Fruit fly (Drosophila melanogaster) whole organism, embryonic: ENCODE data around the gene Bet3.

ENCODE experiments used
- Atf3 ChIP-seq: fragments of 200-800 bp; sonication (Bioruptor generic); optimal IDR thresholded peaks from 3 replicates; lab custom pipeline; 2016; ENCODE audit warnings: missing biosample characterization, missing genetic modification characterization
- Bteb2 ChIP-seq: fragments of 200-800 bp; sonication (Bioruptor generic); optimal IDR thresholded peaks from 2 replicates; lab custom pipeline; 2016; ENCODE audit warnings: missing biosample characterization, missing genetic modification characterization
- CG10147 ChIP-seq: fragments of 200-800 bp; sonication (Bioruptor generic); optimal IDR thresholded peaks from 2 replicates; lab custom pipeline; 2019; ENCODE audit warnings: missing biosample characterization, mild to moderate bottlenecking, missing genetic modification characterization, moderate library complexity
- CG13424 ChIP-seq: fragments of 200-800 bp; sonication (Bioruptor generic); optimal IDR thresholded peaks from 2 replicates; lab custom pipeline; 2019; ENCODE audit warnings: missing biosample characterization, mild to moderate bottlenecking, missing genetic modification characterization, moderate library complexity
- CG15479 ChIP-seq: fragments of 200-800 bp; sonication (Bioruptor generic); optimal IDR thresholded peaks from 3 replicates; lab custom pipeline; 2019; ENCODE audit warnings: missing biosample characterization, mild to moderate bottlenecking, missing genetic modification characterization, moderate library complexity
- CG16815 ChIP-seq: fragments of 200-800 bp; sonication (Bioruptor generic); optimal IDR thresholded peaks from 3 replicates; lab custom pipeline; 2017; ENCODE audit warnings: missing biosample characterization, mild to moderate bottlenecking, missing genetic modification characterization
- CG1792 ChIP-seq: fragments of 200-800 bp; sonication (Bioruptor generic); optimal IDR thresholded peaks from 2 replicates; lab custom pipeline; 2016; ENCODE audit warnings: missing biosample characterization, missing genetic modification characterization
- CG18011 ChIP-seq: fragments of 200-800 bp; sonication (Bioruptor generic); optimal IDR thresholded peaks from 2 replicates; lab custom pipeline; 2017; ENCODE audit warnings: missing biosample characterization, missing genetic modification characterization, mild to moderate bottlenecking, moderate library complexity, missing genotype
- CG2129 ChIP-seq: fragments of 200-800 bp; sonication (Bioruptor generic); IDR thresholded peaks from 2 replicates; pipeline ENCODE4 v1.3.6; 2022; ENCODE audit warnings: missing biosample characterization, missing genetic modification characterization; ENCODE audit not compliant: partially characterized antibody
- CG31388 ChIP-seq: fragments of 200-800 bp; sonication (Bioruptor generic); optimal IDR thresholded peaks from 2 replicates; lab custom pipeline; 2016; ENCODE audit warnings: missing biosample characterization, missing genetic modification characterization
- CG33213 ChIP-seq: fragments of 200-800 bp; sonication (Bioruptor generic); optimal IDR thresholded peaks from 3 replicates; lab custom pipeline; 2016; ENCODE audit warnings: missing biosample characterization, missing genetic modification characterization
- CG34224 ChIP-seq: fragments of 200-800 bp; sonication (Bioruptor generic); IDR thresholded peaks from 3 replicates; pipeline ENCODE4 v1.3.6; 2022; ENCODE audit warnings: missing biosample characterization, missing genetic modification characterization; ENCODE audit not compliant: partially characterized antibody
- CG43689 ChIP-seq: fragments of 200-800 bp; sonication (Bioruptor generic); IDR thresholded peaks from 2 replicates; pipeline ENCODE4 v1.3.6; 2022; ENCODE audit warnings: missing biosample characterization, missing genetic modification characterization
- CG4707 ChIP-seq: fragments of 200-800 bp; sonication (Bioruptor generic); optimal IDR thresholded peaks from 2 replicates; lab custom pipeline; 2018; ENCODE audit warnings: missing biosample characterization, mild to moderate bottlenecking, missing genetic modification characterization, moderate library complexity
- CG6765 ChIP-seq: fragments of 200-800 bp; sonication (Bioruptor generic); optimal IDR thresholded peaks from 3 replicates; lab custom pipeline; 2017; ENCODE audit warnings: missing biosample characterization, mild to moderate bottlenecking, missing genetic modification characterization
- CG7372 ChIP-seq: fragments of 200-800 bp; sonication (Bioruptor generic); IDR thresholded peaks from 2 replicates; pipeline ENCODE4 v1.3.6; 2022; ENCODE audit warnings: missing biosample characterization, missing genetic modification characterization
- CG9932 ChIP-seq: fragments of 200-800 bp; sonication (Bioruptor generic); IDR thresholded peaks from 2 replicates; pipeline ENCODE4 v1.3.6; 2022; ENCODE audit warnings: missing biosample characterization, missing genetic modification characterization
- Elba2 ChIP-seq: fragments of 200-800 bp; sonication (Bioruptor generic); optimal IDR thresholded peaks from 3 replicates; lab custom pipeline; 2016; ENCODE audit warnings: missing biosample characterization, missing genetic modification characterization
- GATAe ChIP-seq: fragments of 200-800 bp; sonication (Bioruptor generic); conservative IDR thresholded peaks from 2 replicates; pipeline ENCODE4 v1.3.6; 2022; ENCODE audit warnings: missing biosample characterization, missing genetic modification characterization
- HHEX ChIP-seq: fragments of 200-800 bp; sonication (Bioruptor generic); optimal IDR thresholded peaks from 3 replicates; lab custom pipeline; 2017; ENCODE audit warnings: missing biosample characterization, mild to moderate bottlenecking, missing genetic modification characterization, missing genetic modification reagents
- MTF-1 ChIP-seq: fragments of 200-800 bp; sonication (Bioruptor generic); optimal IDR thresholded peaks from 2 replicates; lab custom pipeline; 2018; ENCODE audit warnings: missing biosample characterization, mild to moderate bottlenecking, missing genetic modification characterization, borderline replicate concordance
- Pdp1 ChIP-seq, 2 experiments: fragments of 200-800 bp; sonication (Bioruptor generic); optimal IDR thresholded peaks; 3 replicates each; lab custom pipeline; 2016; ENCODE audit warnings: missing biosample characterization in 2 of 2, missing genetic modification characterization in 2 of 2, mild to moderate bottlenecking in 1 of 2, moderate library complexity in 1 of 2
- Side ChIP-seq: fragments of 200-800 bp; sonication (Bioruptor generic); optimal IDR thresholded peaks from 2 replicates; lab custom pipeline; 2016; ENCODE audit warnings: missing biosample characterization, missing genetic modification characterization
- Six4 ChIP-seq: fragments of 200-800 bp; sonication (Bioruptor generic); optimal IDR thresholded peaks from 2 replicates; lab custom pipeline; 2016; ENCODE audit warnings: missing biosample characterization, missing genetic modification characterization
- ap ChIP-seq: fragments of 200-800 bp; sonication (Bioruptor generic); IDR thresholded peaks from 2 replicates; pipeline ENCODE4 v1.3.6; 2022; ENCODE audit warnings: missing biosample characterization, missing genetic modification characterization
- bab2 ChIP-seq: fragments of 200-800 bp; sonication (Bioruptor generic); optimal IDR thresholded peaks from 2 replicates; lab custom pipeline; 2016; ENCODE audit warnings: missing biosample characterization, missing genetic modification characterization
- bsh ChIP-seq, 2 experiments: fragments of 200-800 bp; sonication (Bioruptor generic); optimal IDR thresholded peaks; 2 replicates each; lab custom pipeline; 2017 to 2018; ENCODE audit warnings: mild to moderate bottlenecking in 2 of 2, missing biosample characterization in 2 of 2, missing genetic modification characterization in 2 of 2, moderate library complexity in 1 of 2
- cg ChIP-seq: fragments of 200-800 bp; sonication (Bioruptor generic); optimal IDR thresholded peaks from 3 replicates; lab custom pipeline; 2019; ENCODE audit warnings: missing biosample characterization, mild to moderate bottlenecking, missing genetic modification characterization, moderate library complexity
- chinmo ChIP-seq: fragments of 200-800 bp; sonication (Bioruptor generic); IDR thresholded peaks from 4 replicates; pipeline ENCODE4 v1.3.6; 2022; ENCODE audit warnings: missing biosample characterization, missing genetic modification characterization; ENCODE audit not compliant: partially characterized antibody
- da ChIP-seq: fragments of 200-800 bp; sonication (Bioruptor generic); optimal IDR thresholded peaks from 2 replicates; lab custom pipeline; 2016; ENCODE audit warnings: missing biosample characterization, missing genetic modification characterization
- dati ChIP-seq: fragments of 200-800 bp; sonication (Bioruptor generic); IDR thresholded peaks from 2 replicates; pipeline ENCODE4 v1.3.6; 2022; ENCODE audit warnings: missing biosample characterization, missing genetic modification characterization
- exex ChIP-seq: fragments of 200-800 bp; sonication (Bioruptor generic); optimal IDR thresholded peaks from 4 replicates; lab custom pipeline; 2018; ENCODE audit warnings: missing biosample characterization, mild to moderate bottlenecking, missing genetic modification characterization, moderate library complexity
- fd64A ChIP-seq: fragments of 200-800 bp; sonication (Bioruptor generic); optimal IDR thresholded peaks from 3 replicates; lab custom pipeline; 2018; ENCODE audit warnings: missing biosample characterization, mild to moderate bottlenecking, missing genetic modification characterization
- grn ChIP-seq: fragments of 200-800 bp; sonication (Bioruptor generic); optimal IDR thresholded peaks from 3 replicates; lab custom pipeline; 2017; ENCODE audit warnings: missing biosample characterization, missing genetic modification characterization
- her ChIP-seq: fragments of 200-800 bp; sonication (Bioruptor generic); optimal IDR thresholded peaks from 2 replicates; lab custom pipeline; 2016; ENCODE audit warnings: missing biosample characterization, missing genetic modification characterization
- hth ChIP-seq: fragments of >200 bp; optimal IDR thresholded peaks from 2 replicates; lab custom pipeline; 2017; ENCODE audit warnings: inconsistent platforms
- lmd ChIP-seq: fragments of 200-800 bp; sonication (Bioruptor generic); IDR thresholded peaks from 2 replicates; pipeline ENCODE4 v1.3.6; 2022; ENCODE audit warnings: missing biosample characterization, missing genetic modification characterization
- mirr ChIP-seq: fragments of 200-800 bp; sonication (Bioruptor generic); optimal IDR thresholded peaks from 3 replicates; lab custom pipeline; 2018; ENCODE audit warnings: missing biosample characterization, mild to moderate bottlenecking, missing genetic modification characterization
- nerfin-1 ChIP-seq: fragments of 200-800 bp; sonication (Bioruptor generic); optimal IDR thresholded peaks from 3 replicates; lab custom pipeline; 2019; ENCODE audit warnings: missing biosample characterization, mild to moderate bottlenecking, missing genetic modification characterization, moderate library complexity
- oc ChIP-seq: fragments of 200-800 bp; sonication (Bioruptor generic); optimal IDR thresholded peaks from 2 replicates; lab custom pipeline; 2018; ENCODE audit warnings: missing biosample characterization, mild to moderate bottlenecking, missing genetic modification characterization, moderate library complexity
- pros ChIP-seq: fragments of 200-800 bp; sonication (Bioruptor generic); optimal IDR thresholded peaks from 3 replicates; lab custom pipeline; 2019; ENCODE audit warnings: missing biosample characterization, mild to moderate bottlenecking, missing genetic modification characterization, moderate library complexity
- repo ChIP-seq: fragments of 200-800 bp; sonication (Bioruptor generic); optimal IDR thresholded peaks from 2 replicates; lab custom pipeline; 2016; ENCODE audit warnings: missing biosample characterization, missing genetic modification characterization
- sd ChIP-seq: fragments of 200-800 bp; sonication (Bioruptor generic); optimal IDR thresholded peaks from 3 replicates; lab custom pipeline; 2018; ENCODE audit warnings: missing biosample characterization, mild to moderate bottlenecking, missing genetic modification characterization, moderate library complexity
- sob ChIP-seq: fragments of 200-800 bp; sonication (Bioruptor generic); IDR thresholded peaks from 2 replicates; pipeline ENCODE4 v1.3.6; 2022; ENCODE audit warnings: missing biosample characterization, missing genetic modification characterization
- sug ChIP-seq: fragments of 200-800 bp; optimal IDR thresholded peaks from 2 replicates; lab custom pipeline; 2019; ENCODE audit warnings: missing biosample characterization, mild to moderate bottlenecking, missing genetic modification characterization, moderate library complexity
- tx ChIP-seq: fragments of 200-800 bp; sonication (Bioruptor generic); optimal IDR thresholded peaks from 2 replicates; lab custom pipeline; 2016; ENCODE audit warnings: missing biosample characterization, missing genetic modification characterization
- vvl ChIP-seq: fragments of 200-800 bp; sonication (Bioruptor generic); IDR thresholded peaks from 2 replicates; pipeline ENCODE4 v1.3.6; 2022; ENCODE audit warnings: missing biosample characterization, missing genetic modification characterization
- zfh1 ChIP-seq: fragments of 200-800 bp; sonication (Bioruptor generic); IDR thresholded peaks from 3 replicates; pipeline ENCODE4 v1.3.6; 2022; ENCODE audit warnings: missing biosample characterization, missing genetic modification characterization

The Bet3 gene

dm6 chr3L:9447239-9447777 is 5.2 kb upstream of the Bet3 start (continued):
- TF ChIP-seq HHEX (GFP tag; lab: Kevin White, UChicago) (peak; percentile 21), dati (GFP tag; lab: Robert Waterston, UW) (no peak), chinmo (GFP tag; lab: Robert Waterston, UW) (peak; percentile 78; the same call in 2 of the 4 replicates), pros (GFP tag; lab: Kevin White, UChicago) (peak; percentile 59), lmd (GFP tag; lab: Robert Waterston, UW) (no peak), CG1792 (GFP tag; lab: Kevin White, UChicago) (no peak), tx (GFP tag; lab: Kevin White, UChicago) (no peak), vvl (GFP tag; lab: Robert Waterston, UW) (peak; percentile 55; the same call in 1 of the 2 replicates), GATAe (GFP tag; lab: Robert Waterston, UW) (peak; percentile 79; the same call in 1 of the 2 replicates), sd (tag; lab: Kevin White, UChicago) (peak; percentile 73), CG9932 (GFP tag; lab: Robert Waterston, UW) (0 out of 2 replicates have a peak, but pooled peaks have one; percentile 11), sug (peak; percentile 49), Side (GFP tag; lab: Kevin White, UChicago) (no peak), exex (tag; lab: Kevin White, UChicago) (peak; percentile 90), grn (GFP tag; lab: Kevin White, UChicago) (peak; percentile 86), Elba2 (GFP tag; lab: Kevin White, UChicago) (peak; percentile 99), cg (peak; percentile 90), mirr (peak; percentile 89)

- no peak for TF ChIP-seq CG43689 (GFP tag; lab: Robert Waterston, UW)
- no peak for TF ChIP-seq CG18011 (GFP tag; lab: Kevin White, UChicago)
- peak; percentile 15 for TF ChIP-seq CG4707 (GFP tag; lab: Kevin White, UChicago)
- TF ChIP-seq MTF-1 (GFP tag; lab: Kevin White, UChicago) = peak; percentile 36
- peak in 1 of 2 experiments; percentile 16 for TF ChIP-seq Pdp1 (GFP tag; optimal IDR thresholded peaks at IDR 0.05; lab: Kevin White, UChicago)
- peak; percentile 25 for TF ChIP-seq repo (GFP tag; lab: Kevin White, UChicago)
- TF ChIP-seq nerfin-1 (tag; lab: Kevin White, UChicago) = peak; percentile 87
- no peak for TF ChIP-seq Six4 (GFP tag; lab: Kevin White, UChicago)
- peak; percentile 28 for TF ChIP-seq CG6765 (GFP tag; lab: Kevin White, UChicago)
- TF ChIP-seq CG7372 (GFP tag; lab: Robert Waterston, UW) = no peak
- no peak for TF ChIP-seq zfh1 (GFP tag; lab: Robert Waterston, UW)
- TF ChIP-seq hth (lab: Kevin White, UChicago) = no peak
- no peak for TF ChIP-seq oc (tag; lab: Kevin White, UChicago)
- peak; percentile 15 for TF ChIP-seq da (GFP tag; lab: Kevin White, UChicago)
- TF ChIP-seq CG15479 = no peak
- TF ChIP-seq Atf3 (GFP tag; lab: Kevin White, UChicago) = peak; percentile 23
- peak; percentile 47 for TF ChIP-seq CG13424
- TF ChIP-seq CG31388 (GFP tag; lab: Kevin White, UChicago) = no peak
- no peak for TF ChIP-seq bsh (GFP tag; optimal IDR thresholded peaks at IDR 0.05; lab: Kevin White, UChicago)
- TF ChIP-seq CG16815 = no peak
- TF ChIP-seq ap (GFP tag; lab: Robert Waterston, UW) = no peak
- TF ChIP-seq CG9932 (GFP tag; lab: Robert Waterston, UW) = peak; percentile 42; the same call in 1 of the 2 replicates
- peak; percentile 78 for TF ChIP-seq her
- no peak for TF ChIP-seq CG2129 (GFP tag; lab: Robert Waterston, UW)
- peak; percentile 42 for TF ChIP-seq CG33213 (GFP tag; lab: Kevin White, UChicago)
- TF ChIP-seq CG34224 (GFP tag; lab: Robert Waterston, UW) = 0 out of 3 replicates have a peak, but pooled peaks have one; percentile 28
- TF ChIP-seq bab2 (GFP tag; lab: Kevin White, UChicago) = no peak
- TF ChIP-seq Bteb2 (GFP tag; lab: Kevin White, UChicago) = peak; percentile 20
- no peak for TF ChIP-seq sob (GFP tag; lab: Robert Waterston, UW)
- peak; percentile 8 for TF ChIP-seq CG10147 (GFP tag; lab: Kevin White, UChicago)
- peak; percentile 27 for TF ChIP-seq fd64A (GFP tag; lab: Kevin White, UChicago)
Observed at dm6 chr3L:9446731-9447238, 4.7 kb upstream of the Bet3 start, which contains the start of gene CG3529. CG3529 (plus strand) TSS chr3L:9446864.
